Worm (Caenorhabditis elegans) whole organism, L4 larva: Measurements from ENCODE around the gene tra-4.

ENCODE experiments used
- R02D3.7 ChIP-seq: fragments of 150-350 bp; sonication (generic microtip); optimal IDR thresholded peaks from 3 replicates; lab custom pipeline; 2014; ENCODE audit warnings: missing biosample characterization, missing genetic modification characterization
- T20F7.1 ChIP-seq: fragments of 200-800 bp; sonication (Bioruptor generic); optimal IDR thresholded peaks from 2 replicates; lab custom pipeline; 2018; ENCODE audit warnings: mild to moderate bottlenecking, missing genetic modification characterization, missing compliant biosample characterization
- ZK546.5 ChIP-seq, 2 experiments: sonication (generic microtip); optimal IDR thresholded peaks; 2 replicates each; lab custom pipeline; 2017; ENCODE audit warnings: missing biosample characterization in 2 of 2, missing genetic modification characterization in 2 of 2
- aha-1 ChIP-seq: fragments of 150-350 bp; peaks from one replicate; lab custom pipeline; 2014; ENCODE audit warnings: missing biosample characterization, missing genetic modification characterization
- ama-1 ChIP-seq: fragments of 150-350 bp; optimal IDR thresholded peaks from 2 replicates; lab custom pipeline; 2014; ENCODE audit warnings: inconsistent platforms, mixed read lengths
- ceh-20 ChIP-seq: fragments of 200-800 bp; sonication (Bioruptor generic); IDR thresholded peaks from 2 replicates; pipeline ENCODE4 v1.3.6; 2022; ENCODE audit warnings: missing genetic modification reagents, missing genetic modification characterization, missing compliant biosample characterization
- daf-16 ChIP-seq, 3 experiments: sonication (generic microtip); optimal IDR thresholded peaks; 2 replicates each; lab custom pipeline; 2016 to 2017; ENCODE audit warnings: missing genetic modification characterization in 3 of 3, missing genetic modification reagents in 3 of 3, mild to moderate bottlenecking in 2 of 3, missing compliant biosample characterization in 2 of 3, missing biosample characterization in 1 of 3, moderate library complexity in 1 of 3
- dmd-8 ChIP-seq: fragments of 200-800 bp; sonication (Bioruptor generic); IDR thresholded peaks from 2 replicates; pipeline ENCODE4 v1.3.6; 2022; ENCODE audit warnings: missing genetic modification characterization, missing compliant biosample characterization
- dpl-1 ChIP-seq: fragments of 150-350 bp; optimal IDR thresholded peaks from 2 replicates; lab custom pipeline; 2014; ENCODE audit warnings: missing biosample characterization, missing genetic modification reagents, missing genetic modification characterization
- duxl-1 ChIP-seq: sonication (generic microtip); optimal IDR thresholded peaks from 2 replicates; lab custom pipeline; 2016; ENCODE audit warnings: mild to moderate bottlenecking, missing genetic modification characterization, moderate library complexity, missing compliant biosample characterization; ENCODE audit not compliant: poor library complexity
- dve-1 ChIP-seq: sonication (generic microtip); optimal IDR thresholded peaks from 2 replicates; lab custom pipeline; 2017; ENCODE audit warnings: antibody characterized with exemption, mild to moderate bottlenecking, missing genetic modification characterization, missing compliant biosample characterization; ENCODE audit not compliant: insufficient read depth
- fkh-10 ChIP-seq: fragments of 150-350 bp; optimal IDR thresholded peaks from 2 replicates; lab custom pipeline; 2014; ENCODE audit warnings: missing biosample characterization, missing genetic modification reagents, missing genetic modification characterization
- hif-1 ChIP-seq, 2 experiments: sonication (generic microtip); optimal IDR thresholded peaks; 2 replicates each; lab custom pipeline; 2016 to 2017; ENCODE audit warnings: missing compliant biosample characterization in 2 of 2, missing genetic modification characterization in 2 of 2, missing genetic modification reagents in 2 of 2, missing genotype in 2 of 2, mild to moderate bottlenecking in 1 of 2
- hlh-11 ChIP-seq: fragments of 200-800 bp; sonication (Bioruptor generic); optimal IDR thresholded peaks from 2 replicates; lab custom pipeline; 2018; ENCODE audit warnings: mild to moderate bottlenecking, missing genetic modification characterization, missing compliant biosample characterization
- hlh-30 ChIP-seq: sonication (generic microtip); optimal IDR thresholded peaks from 2 replicates; lab custom pipeline; 2017; ENCODE audit warnings: antibody characterized with exemption, mild to moderate bottlenecking, missing genetic modification characterization, missing compliant biosample characterization; ENCODE audit not compliant: insufficient read depth
- lim-7 ChIP-seq: fragments of 200-800 bp; sonication (Bioruptor generic); IDR thresholded peaks from 2 replicates; pipeline ENCODE4 v1.3.6; 2022; ENCODE audit warnings: missing genetic modification characterization, missing compliant biosample characterization
- lin-15B ChIP-seq: fragments of 150-350 bp; sonication (generic microtip); optimal IDR thresholded peaks from 3 replicates; lab custom pipeline; 2014; ENCODE audit warnings: missing biosample characterization, missing genetic modification characterization
- lin-38 ChIP-seq: fragments of 200-800 bp; sonication (Bioruptor generic); IDR thresholded peaks from 2 replicates; pipeline ENCODE4 v1.3.6; 2022; ENCODE audit warnings: missing genetic modification reagents, missing genetic modification characterization, missing compliant biosample characterization
- lir-3 ChIP-seq: sonication (generic microtip); optimal IDR thresholded peaks from 2 replicates; lab custom pipeline; 2016; ENCODE audit warnings: mild to moderate bottlenecking, missing genetic modification characterization, missing compliant biosample characterization
- mdl-1 ChIP-seq, 2 experiments: fragments of 150-350 bp in 1 of 2; sonication (generic microtip) in 1 of 2; optimal IDR thresholded peaks; 2 replicates each; lab custom pipeline; 2014 to 2017; ENCODE audit warnings: missing biosample characterization in 2 of 2, missing genetic modification characterization in 2 of 2
- mep-1 ChIP-seq: fragments of 150-350 bp; sonication (generic microtip); optimal IDR thresholded peaks from 3 replicates; lab custom pipeline; 2014; ENCODE audit warnings: missing biosample characterization, missing genetic modification characterization
- mes-2 ChIP-seq: sonication (generic microtip); optimal IDR thresholded peaks from 2 replicates; lab custom pipeline; 2016; ENCODE audit warnings: missing genotype, mild to moderate bottlenecking, missing genetic modification characterization, missing compliant biosample characterization; ENCODE audit not compliant: poor library complexity, severe bottlenecking
- mxl-2 ChIP-seq: fragments of 200-800 bp; sonication (Bioruptor generic); conservative IDR thresholded peaks from 2 replicates; pipeline ENCODE4 v1.3.6; 2022; ENCODE audit warnings: missing genetic modification reagents, missing genetic modification characterization, missing compliant biosample characterization
- nhr-102 ChIP-seq: sonication (generic microtip); optimal IDR thresholded peaks from 2 replicates; lab custom pipeline; 2016; ENCODE audit warnings: mild to moderate bottlenecking, missing genetic modification characterization, moderate library complexity, missing compliant biosample characterization
- nhr-11 ChIP-seq: fragments of 150-350 bp; optimal IDR thresholded peaks from 2 replicates; lab custom pipeline; 2014; ENCODE audit warnings: missing biosample characterization, missing genetic modification characterization
- nhr-25 ChIP-seq: sonication (generic microtip); optimal IDR thresholded peaks from 2 replicates; lab custom pipeline; 2017; ENCODE audit warnings: missing genetic modification characterization, mild to moderate bottlenecking, missing compliant biosample characterization, antibody characterized with exemption, moderate library complexity, borderline replicate concordance; ENCODE audit not compliant: insufficient read depth
- nhr-42 ChIP-seq: fragments of 200-800 bp; sonication (Bioruptor generic); IDR thresholded peaks from 2 replicates; pipeline ENCODE4 v1.3.6; 2022; ENCODE audit warnings: missing genetic modification characterization, missing compliant biosample characterization
- nhr-77 ChIP-seq: fragments of 150-350 bp; optimal IDR thresholded peaks from 2 replicates; lab custom pipeline; 2014; ENCODE audit warnings: missing biosample characterization, missing genetic modification characterization
- pha-4 ChIP-seq, 2 experiments: fragments of 150-350 bp in 1 of 2; fragments of 200-800 bp in 1 of 2; sonication (Bioruptor generic) in 1 of 2; IDR thresholded peaks in 1 of 2; optimal IDR thresholded peaks in 1 of 2; 2 replicates each; pipeline versions ENCODE4 v1.3.6 to Lab custom; 2014 to 2022; ENCODE audit warnings: missing genetic modification characterization in 2 of 2, missing genetic modification reagents in 2 of 2, missing biosample characterization in 1 of 2, missing compliant biosample characterization in 1 of 2
- php-3 ChIP-seq: fragments of 200-800 bp; sonication (Bioruptor generic); IDR thresholded peaks from 2 replicates; pipeline ENCODE4 v1.3.6; 2022; ENCODE audit warnings: missing genetic modification reagents, missing genetic modification characterization, missing compliant biosample characterization
- pqm-1 ChIP-seq: sonication (generic microtip); optimal IDR thresholded peaks from 2 replicates; lab custom pipeline; 2017; ENCODE audit warnings: missing biosample characterization, missing genetic modification characterization
- sdz-12 ChIP-seq: fragments of 200-800 bp; sonication (Bioruptor generic); optimal IDR thresholded peaks from 2 replicates; lab custom pipeline; 2018; ENCODE audit warnings: mild to moderate bottlenecking, missing genetic modification characterization, missing compliant biosample characterization
- set-16 ChIP-seq: fragments of 200-800 bp; sonication (Bioruptor generic); IDR thresholded peaks from 2 replicates; pipeline ENCODE4 v1.3.6; 2022; ENCODE audit warnings: missing genetic modification reagents, missing genetic modification characterization, missing compliant biosample characterization
- snpc-1.2 ChIP-seq: fragments of 200-800 bp; sonication (Bioruptor generic); IDR thresholded peaks from 2 replicates; pipeline ENCODE4 v1.3.6; 2022; ENCODE audit warnings: missing genetic modification reagents, missing genetic modification characterization, missing compliant biosample characterization
- snpc-4 ChIP-seq: fragments of 150-350 bp; optimal IDR thresholded peaks from 2 replicates; lab custom pipeline; 2014; ENCODE audit warnings: missing biosample characterization, missing genetic modification characterization
- spr-1 ChIP-seq: sonication (generic microtip); optimal IDR thresholded peaks from 2 replicates; lab custom pipeline; 2016; ENCODE audit warnings: mild to moderate bottlenecking, missing genetic modification characterization, missing compliant biosample characterization
- spr-3 ChIP-seq: fragments of 200-800 bp; sonication (Bioruptor generic); optimal IDR thresholded peaks from 2 replicates; lab custom pipeline; 2018; ENCODE audit warnings: mild to moderate bottlenecking, missing genetic modification characterization, missing compliant biosample characterization
- unc-39 ChIP-seq: sonication (generic microtip); optimal IDR thresholded peaks from 2 replicates; lab custom pipeline; 2017; ENCODE audit warnings: missing biosample characterization, missing genetic modification characterization
- zfp-3 ChIP-seq: fragments of 200-800 bp; sonication (Bioruptor generic); conservative IDR thresholded peaks from 2 replicates; pipeline ENCODE4 v1.3.6; 2022; ENCODE audit warnings: missing genetic modification reagents, missing genetic modification characterization, missing compliant biosample characterization
- ztf-7 ChIP-seq: fragments of 150-350 bp; optimal IDR thresholded peaks from 2 replicates; lab custom pipeline; 2014; ENCODE audit warnings: missing biosample characterization, missing genetic modification characterization

The tra-4 gene

DNA sequence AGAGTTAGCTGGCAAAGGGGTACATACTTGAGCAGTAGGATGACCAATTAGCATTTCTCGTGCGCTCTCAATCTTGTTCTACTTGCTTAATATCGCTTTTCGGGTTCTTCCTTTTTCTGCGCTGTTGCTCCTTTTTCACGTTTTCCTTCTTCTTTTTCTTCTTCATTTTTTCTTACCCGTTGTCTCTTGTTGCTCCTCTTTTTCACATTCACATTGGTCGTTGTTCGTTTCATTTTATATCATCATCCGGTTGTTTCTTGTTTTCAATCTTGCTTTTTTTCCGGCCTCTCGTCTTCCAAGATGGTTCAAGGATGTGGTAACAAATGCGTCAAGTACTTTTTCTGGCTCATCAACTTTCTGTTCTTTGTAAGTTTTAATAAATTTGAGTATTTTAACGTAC, 37.3 kb downstream of the tra-4 start, which contains the start of gene tsp-6:
Gene tsp-6 (plus strand): TSS at position 301 of the 400 bp plus-strand sequence.
- no peak for TF ChIP-seq lir-3 (tag; lab: Kevin White, UChicago)
- no peak for TF ChIP-seq snpc-1.2 (GFP tag; lab: Robert Waterston, UW)
- no peak for TF ChIP-seq unc-39

DNA sequence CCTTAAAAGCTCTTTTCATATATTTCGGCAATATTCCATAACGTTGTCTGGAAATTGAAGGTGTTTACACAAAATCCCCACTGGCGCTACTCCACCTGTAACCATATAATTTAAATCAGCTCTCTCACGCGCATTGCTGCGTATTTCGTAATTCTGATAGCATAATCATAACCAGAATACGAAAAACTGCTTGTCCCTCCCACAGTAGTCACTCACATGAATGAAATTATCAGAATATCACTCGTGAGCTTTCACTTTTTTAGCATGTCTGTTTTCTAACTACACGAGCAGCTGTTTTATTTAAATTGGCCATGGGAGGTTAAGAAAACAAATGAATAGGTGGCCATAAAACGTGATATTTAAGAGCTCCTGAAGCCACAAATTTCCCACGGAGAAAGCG, 37.7 kb downstream of the tra-4 start:
- TF ChIP-seq aha-1 = peak; percentile 64
- TF ChIP-seq mdl-1 (tag; optimal IDR thresholded peaks at IDR 0.05; lab: Kevin White, UChicago) = no peak
- peak; percentile 49 for TF ChIP-seq nhr-11 (tag; lab: Kevin White, UChicago)
- peak; percentile 7 for TF ChIP-seq fkh-10 (GFP tag; lab: Kevin White, UChicago)
- TF ChIP-seq spr-1 (tag; lab: Kevin White, UChicago) = no peak

DNA sequence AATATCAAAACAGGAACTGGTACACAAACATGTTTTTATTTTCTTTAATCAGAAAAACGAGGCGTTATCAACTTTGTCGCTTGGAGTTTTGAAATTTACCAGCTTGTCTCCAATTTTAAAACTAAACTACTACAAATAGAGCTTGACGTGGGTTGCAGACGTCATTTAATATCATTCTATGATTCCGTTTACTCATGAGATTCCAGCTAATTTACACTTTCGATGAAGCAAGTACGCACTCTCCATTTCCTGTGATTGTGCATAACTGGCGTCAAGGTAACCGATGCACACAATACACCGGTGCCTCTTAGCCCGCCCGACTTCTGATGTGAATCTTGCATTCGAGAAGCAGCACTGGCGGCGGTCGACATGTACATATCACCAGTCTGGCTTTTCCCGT, 38.5 kb downstream of the tra-4 start:
- no peak for TF ChIP-seq mdl-1 (tag; optimal IDR thresholded peaks at IDR 0.05; lab: Kevin White, UChicago)
- TF ChIP-seq nhr-11 (tag; lab: Kevin White, UChicago) = peak; percentile 35

DNA sequence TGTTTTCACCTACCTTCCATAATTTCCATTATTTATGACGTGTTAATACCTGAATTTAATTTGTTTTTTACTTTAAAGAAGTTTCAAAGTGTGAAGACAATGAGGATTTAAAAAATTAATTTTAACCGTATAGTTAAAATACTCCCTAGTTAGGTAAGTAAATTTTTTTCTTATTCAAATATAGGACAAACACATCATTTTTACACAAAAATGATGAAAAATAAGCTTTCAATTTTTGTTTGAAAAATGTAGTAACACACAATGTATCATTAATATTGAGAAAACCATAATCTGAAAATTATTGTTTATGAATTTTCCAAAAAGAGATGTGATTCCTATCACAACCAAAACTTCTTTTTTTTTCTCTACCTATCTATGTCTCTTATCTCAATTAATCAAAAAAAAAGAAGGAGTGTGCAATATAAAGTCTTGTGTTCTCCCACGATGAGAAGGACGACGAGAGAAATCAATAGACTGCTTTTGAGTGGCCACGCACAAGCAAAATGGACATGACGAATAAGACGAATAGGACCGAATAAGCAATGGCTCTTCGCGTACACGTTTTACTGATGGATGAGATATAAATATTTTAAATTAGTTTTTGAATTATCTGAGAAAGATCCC, 43.2 kb downstream of the tra-4 start, which contains the start of gene C14A11.6:
Gene C14A11.6 (minus strand): TSS at position 51 of the 624 bp plus-strand sequence.
- TF ChIP-seq duxl-1 (no peak), dve-1 (peak; percentile 51), R02D3.7 (tag; lab: Kevin White, UChicago) (no peak), fkh-10 (GFP tag; lab: Kevin White, UChicago) (peak; percentile 55), sdz-12 (GFP tag; lab: Kevin White, UChicago) (no peak), mxl-2 (no peak), set-16 (no peak), daf-16 (GFP tag; optimal IDR thresholded peaks at IDR 0.05; lab: Kevin White, UChicago) (no peak), daf-16 (tag; optimal IDR thresholded peaks at IDR 0.05; lab: Kevin White, UChicago) (peak; percentile 18), hlh-30 (tag; lab: Kevin White, UChicago) (peak; percentile 63), snpc-4 (tag; lab: Kevin White, UChicago) (no peak), lim-7 (no peak), nhr-102 (tag; lab: Kevin White, UChicago) (no peak), mdl-1 (tag; optimal IDR thresholded peaks at IDR 0.05; lab: Kevin White, UChicago) (peak in 1 of 2 experiments; percentile 19), mep-1 (tag; lab: Kevin White, UChicago) (peak; percentile 11), T20F7.1 (GFP tag; lab: Kevin White, UChicago) (no peak), hif-1 (tag; optimal IDR thresholded peaks at IDR 0.05; lab: Kevin White, UChicago) (no peak)

DNA sequence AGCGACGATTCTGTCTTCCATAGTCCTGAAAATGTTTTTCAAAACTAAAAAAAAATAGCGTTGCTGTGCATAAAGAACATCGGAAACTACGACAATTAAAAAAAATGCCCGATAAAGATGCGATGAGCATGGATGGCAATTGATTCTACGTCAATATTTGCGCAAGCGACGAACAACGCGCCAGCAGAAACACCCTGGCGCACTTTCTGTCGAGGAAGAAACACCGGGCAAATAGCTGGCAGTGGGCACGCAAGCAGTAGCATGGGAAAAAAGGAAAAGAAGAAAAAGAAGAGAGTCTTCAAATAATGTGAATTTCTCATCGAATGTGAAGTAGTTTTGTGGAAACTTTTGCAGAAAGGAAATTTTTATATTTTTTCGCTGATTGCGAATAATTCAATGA, 47.8 kb downstream of the tra-4 start, which contains the start of gene C14A11.9:
Gene C14A11.9 (minus strand): TSS at position 27 of the 400 bp plus-strand sequence.
- TF ChIP-seq hlh-11 (tag; lab: Kevin White, UChicago) (peak; percentile 88), ceh-20 (GFP tag; lab: Robert Waterston, UW) (peak; percentile 88), php-3 (peak; percentile 51; the same call in 1 of the 2 replicates), ama-1 (lab: Kevin White, UChicago) (no peak), spr-3 (GFP tag; lab: Kevin White, UChicago) (peak; percentile 87), lin-38 (GFP tag; lab: Robert Waterston, UW) (peak; percentile 74), nhr-77 (tag; lab: Kevin White, UChicago) (peak; percentile 86), ZK546.5 (tag; optimal IDR thresholded peaks at IDR 0.05; lab: Kevin White, UChicago) (no peak), nhr-25 (peak; percentile 62), aha-1 (peak; percentile 99), pha-4 (GFP tag; IDR thresholded peaks at IDR 0.05; lab: Robert Waterston, UW) (peak; percentile 85), pha-4 (tag; optimal IDR thresholded peaks at IDR 0.05; lab: Kevin White, UChicago) (no peak), mes-2 (peak; percentile 91), dpl-1 (GFP tag; lab: Kevin White, UChicago) (peak; percentile 81), mep-1 (tag; lab: Kevin White, UChicago) (peak; percentile 96), fkh-10 (GFP tag; lab: Kevin White, UChicago) (peak; percentile 75), pqm-1 (tag; lab: Kevin White, UChicago) (peak; percentile 10), lin-15B (no peak), nhr-42 (peak; percentile 90), spr-1 (tag; lab: Kevin White, UChicago) (peak; percentile 87), zfp-3 (GFP tag; lab: Robert Waterston, UW) (0 out of 2 replicates have a peak, but pooled peaks have one; percentile 34), dve-1 (peak; percentile 94), ztf-7 (tag; lab: Kevin White, UChicago) (peak; percentile 72), dmd-8 (GFP tag; lab: Robert Waterston, UW) (peak; percentile 71; the same call in 1 of the 2 replicates)
